Fruit fly (Drosophila melanogaster) whole organism, embryonic: Measurements from ENCODE around the gene ATPsynB.

Source experiments
- CG11247 ChIP-seq: fragments of 200-800 bp; sonication (Bioruptor generic); IDR thresholded peaks from 2 replicates; pipeline ENCODE4 v1.3.6; 2022; ENCODE audit warnings: missing biosample characterization, missing genetic modification characterization
- CG12071 ChIP-seq: fragments of 200-800 bp; sonication (Bioruptor generic); optimal IDR thresholded peaks from 3 replicates; lab custom pipeline; 2018; ENCODE audit warnings: missing biosample characterization, mild to moderate bottlenecking, missing genetic modification characterization
- CG12391 ChIP-seq: fragments of 200-800 bp; sonication (Bioruptor generic); optimal IDR thresholded peaks from 3 replicates; lab custom pipeline; 2018; ENCODE audit warnings: missing biosample characterization, mild to moderate bottlenecking, missing genetic modification characterization, moderate library complexity
- CG13287 ChIP-seq: fragments of 200-800 bp; sonication (Bioruptor generic); IDR thresholded peaks from 2 replicates; pipeline ENCODE4 v1.3.6; 2022; ENCODE audit warnings: missing biosample characterization, missing genetic modification characterization; ENCODE audit not compliant: partially characterized antibody
- CG15073 ChIP-seq: fragments of 200-800 bp; sonication (Bioruptor generic); optimal IDR thresholded peaks from 2 replicates; lab custom pipeline; 2016; ENCODE audit warnings: missing biosample characterization, missing genetic modification characterization
- CG17186 ChIP-seq: fragments of 200-800 bp; sonication (Bioruptor generic); optimal IDR thresholded peaks from 3 replicates; lab custom pipeline; 2017; ENCODE audit warnings: missing biosample characterization, missing genetic modification reagents, missing genetic modification characterization
- CG17328 ChIP-seq: fragments of 200-800 bp; sonication (Bioruptor generic); IDR thresholded peaks from 2 replicates; pipeline ENCODE4 v1.3.6; 2022; ENCODE audit warnings: missing biosample characterization, missing genetic modification characterization
- CG17568 ChIP-seq: fragments of 200-800 bp; sonication (Bioruptor generic); optimal IDR thresholded peaks from 2 replicates; lab custom pipeline; 2018; ENCODE audit warnings: missing biosample characterization, mild to moderate bottlenecking, missing genetic modification characterization, moderate library complexity
- CG1832 ChIP-seq: fragments of 200-800 bp; sonication (Bioruptor generic); optimal IDR thresholded peaks from 2 replicates; lab custom pipeline; 2017; ENCODE audit warnings: missing biosample characterization, mild to moderate bottlenecking, missing genetic modification characterization, inconsistent platforms
- CG2116 ChIP-seq: fragments of 200-800 bp; sonication (Bioruptor generic); optimal IDR thresholded peaks from 3 replicates; lab custom pipeline; 2018; ENCODE audit warnings: missing biosample characterization, mild to moderate bottlenecking, missing genetic modification characterization
- CG33213 ChIP-seq: fragments of 200-800 bp; sonication (Bioruptor generic); optimal IDR thresholded peaks from 3 replicates; lab custom pipeline; 2016; ENCODE audit warnings: missing biosample characterization, missing genetic modification characterization
- CG3407 ChIP-seq: fragments of 200-800 bp; sonication (Bioruptor generic); optimal IDR thresholded peaks from 2 replicates; lab custom pipeline; 2018; ENCODE audit warnings: missing biosample characterization, mild to moderate bottlenecking, missing genetic modification characterization
- CG3726 ChIP-seq: fragments of 200-800 bp; sonication (Bioruptor generic); IDR thresholded peaks from 3 replicates; pipeline ENCODE4, ENCODE4 v1.3.6; 2022; ENCODE audit warnings: missing biosample characterization, missing genetic modification characterization
- CG3995 ChIP-seq: fragments of 200-800 bp; sonication (Bioruptor generic); optimal IDR thresholded peaks from 3 replicates; lab custom pipeline; 2016; ENCODE audit warnings: missing biosample characterization, missing genetic modification characterization
- CG42726 ChIP-seq: fragments of 200-800 bp; sonication (Bioruptor generic); IDR thresholded peaks from 2 replicates; pipeline ENCODE4 v1.3.6; 2022; ENCODE audit warnings: missing biosample characterization, missing genetic modification characterization; ENCODE audit not compliant: partially characterized antibody
- CG4282 ChIP-seq: fragments of 200-800 bp; sonication (Bioruptor generic); optimal IDR thresholded peaks from 2 replicates; lab custom pipeline; 2016; ENCODE audit warnings: missing biosample characterization, missing genetic modification characterization
- CG7357 ChIP-seq: fragments of 200-800 bp; sonication (Bioruptor generic); IDR thresholded peaks from 3 replicates; pipeline ENCODE4 v1.3.6; 2022; ENCODE audit warnings: missing biosample characterization, missing genetic modification characterization
- Camta ChIP-seq: fragments of 200-800 bp; sonication (Bioruptor generic); optimal IDR thresholded peaks from 2 replicates; lab custom pipeline; 2016; ENCODE audit warnings: missing biosample characterization, missing genetic modification characterization
- CoRest ChIP-seq: fragments of 200-800 bp; sonication (Bioruptor generic); optimal IDR thresholded peaks from 3 replicates; lab custom pipeline; 2018; ENCODE audit warnings: missing biosample characterization, mild to moderate bottlenecking, missing genetic modification characterization, moderate library complexity
- Dbx ChIP-seq: fragments of 200-800 bp; sonication (Bioruptor generic); IDR thresholded peaks from 3 replicates; pipeline ENCODE4 v1.3.6; 2022; ENCODE audit warnings: missing biosample characterization, missing genetic modification characterization
- Dref ChIP-seq: fragments of 200-800 bp; sonication (Bioruptor generic); IDR thresholded peaks from 2 replicates; pipeline ENCODE4 v1.3.6; 2022; ENCODE audit warnings: missing biosample characterization, missing genetic modification characterization
- Ets97D ChIP-seq: fragments of 200-800 bp; sonication (Bioruptor generic); optimal IDR thresholded peaks from 3 replicates; lab custom pipeline; 2016; ENCODE audit warnings: missing biosample characterization, missing genetic modification characterization
- HLH54F ChIP-seq: fragments of 200-800 bp; sonication (Bioruptor generic); optimal IDR thresholded peaks from 3 replicates; lab custom pipeline; 2016; ENCODE audit warnings: missing biosample characterization, missing genetic modification characterization
- Hr78 ChIP-seq, 2 experiments: fragments of 200-800 bp in 1 of 2; fragments of >200 bp in 1 of 2; sonication (Bioruptor generic) in 1 of 2; optimal IDR thresholded peaks; 2 replicates each; lab custom pipeline; 2017 to 2019; ENCODE audit warnings: missing biosample characterization in 2 of 2, missing genetic modification characterization in 2 of 2, mild to moderate bottlenecking in 1 of 2, moderate library complexity in 1 of 2
- MTF-1 ChIP-seq: fragments of 200-800 bp; sonication (Bioruptor generic); optimal IDR thresholded peaks from 2 replicates; lab custom pipeline; 2018; ENCODE audit warnings: missing biosample characterization, mild to moderate bottlenecking, missing genetic modification characterization, borderline replicate concordance
- Mad ChIP-seq: fragments of 200-800 bp; sonication (Bioruptor generic); optimal IDR thresholded peaks from 2 replicates; lab custom pipeline; 2016; ENCODE audit warnings: missing biosample characterization, missing genetic modification characterization
- Opbp ChIP-seq: fragments of 200-800 bp; sonication (Bioruptor generic); IDR thresholded peaks from 3 replicates; pipeline ENCODE4 v1.3.6; 2022; ENCODE audit warnings: missing biosample characterization, missing genetic modification characterization; ENCODE audit not compliant: partially characterized antibody
- Rx ChIP-seq: fragments of 200-800 bp; sonication (Bioruptor generic); IDR thresholded peaks from 2 replicates; pipeline ENCODE4 v1.3.6; 2022; ENCODE audit warnings: missing biosample characterization, missing genetic modification characterization
- Six4 ChIP-seq: fragments of 200-800 bp; sonication (Bioruptor generic); optimal IDR thresholded peaks from 2 replicates; lab custom pipeline; 2016; ENCODE audit warnings: missing biosample characterization, missing genetic modification characterization
- Sry-β ChIP-seq: fragments of 200-800 bp; sonication (Bioruptor generic); optimal IDR thresholded peaks from 2 replicates; lab custom pipeline; 2018; ENCODE audit warnings: missing biosample characterization, mild to moderate bottlenecking, missing genetic modification characterization, moderate library complexity
- Xrp1 ChIP-seq: fragments of 200-800 bp; sonication (Bioruptor generic); IDR thresholded peaks from 2 replicates; pipeline ENCODE4 v1.3.6; 2022; ENCODE audit warnings: missing biosample characterization, missing genetic modification characterization
- aop ChIP-seq: fragments of 200-800 bp; sonication (Bioruptor generic); IDR thresholded peaks from 2 replicates; pipeline ENCODE4 v1.3.6; 2022; ENCODE audit warnings: missing biosample characterization, missing genetic modification characterization
- bsh ChIP-seq, 2 experiments: fragments of 200-800 bp; sonication (Bioruptor generic); optimal IDR thresholded peaks; 2 replicates each; lab custom pipeline; 2017 to 2018; ENCODE audit warnings: mild to moderate bottlenecking in 2 of 2, missing biosample characterization in 2 of 2, missing genetic modification characterization in 2 of 2, moderate library complexity in 1 of 2
- cwo ChIP-seq: fragments of 200-800 bp; sonication (Bioruptor generic); optimal IDR thresholded peaks from 3 replicates; lab custom pipeline; 2017; ENCODE audit warnings: missing biosample characterization, missing genetic modification characterization, mild to moderate bottlenecking, moderate library complexity, missing genetic modification reagents
- ems ChIP-seq: fragments of 200-800 bp; sonication (Bioruptor generic); optimal IDR thresholded peaks from 3 replicates; lab custom pipeline; 2016; ENCODE audit warnings: missing biosample characterization, missing genetic modification characterization
- en ChIP-seq: fragments of 200-800 bp; sonication (Bioruptor generic); optimal IDR thresholded peaks from 2 replicates; lab custom pipeline; 2016; ENCODE audit warnings: missing biosample characterization, missing genetic modification characterization
- esg ChIP-seq: fragments of 200-800 bp; sonication (Bioruptor generic); conservative IDR thresholded peaks from 2 replicates; pipeline ENCODE4 v1.3.6; 2022; ENCODE audit warnings: missing biosample characterization, missing genetic modification characterization
- eyg ChIP-seq: fragments of 200-800 bp; sonication (Bioruptor generic); optimal IDR thresholded peaks from 3 replicates; lab custom pipeline; 2016; ENCODE audit warnings: missing biosample characterization, missing genetic modification characterization
- gfzf ChIP-seq: fragments of 200-800 bp; sonication (Bioruptor generic); optimal IDR thresholded peaks from 2 replicates; lab custom pipeline; 2016; ENCODE audit warnings: missing biosample characterization, mild to moderate bottlenecking, missing genetic modification characterization, moderate library complexity
- grn ChIP-seq: fragments of 200-800 bp; sonication (Bioruptor generic); optimal IDR thresholded peaks from 3 replicates; lab custom pipeline; 2017; ENCODE audit warnings: missing biosample characterization, missing genetic modification characterization
- gsb ChIP-seq: fragments of 200-800 bp; sonication (Bioruptor generic); IDR thresholded peaks from 2 replicates; pipeline ENCODE4 v1.3.6; 2022; ENCODE audit warnings: missing biosample characterization, missing genetic modification characterization
- hth ChIP-seq: fragments of >200 bp; optimal IDR thresholded peaks from 2 replicates; lab custom pipeline; 2017; ENCODE audit warnings: inconsistent platforms
- lbe ChIP-seq: fragments of 200-800 bp; sonication (Bioruptor generic); optimal IDR thresholded peaks from 2 replicates; lab custom pipeline; 2016; ENCODE audit warnings: missing biosample characterization, mild to moderate bottlenecking, missing genetic modification characterization
- onecut ChIP-seq: fragments of 200-800 bp; sonication (Bioruptor generic); IDR thresholded peaks from 2 replicates; pipeline ENCODE4 v1.3.6; 2022; ENCODE audit warnings: missing biosample characterization, missing genetic modification characterization
- p53 ChIP-seq: fragments of 200-800 bp; sonication (Bioruptor generic); optimal IDR thresholded peaks from 2 replicates; lab custom pipeline; 2016; ENCODE audit warnings: missing biosample characterization, missing genetic modification characterization
- pb ChIP-seq: fragments of 200-800 bp; sonication (Bioruptor generic); optimal IDR thresholded peaks from 3 replicates; lab custom pipeline; 2016; ENCODE audit warnings: missing biosample characterization, missing genetic modification characterization
- row ChIP-seq: fragments of 200-800 bp; sonication (Bioruptor generic); IDR thresholded peaks from 3 replicates; pipeline ENCODE4 v1.3.6; 2022; ENCODE audit warnings: missing biosample characterization, missing genetic modification characterization
- salm ChIP-seq: fragments of 200-800 bp; sonication (Bioruptor generic); optimal IDR thresholded peaks from 2 replicates; lab custom pipeline; 2018; ENCODE audit warnings: missing biosample characterization, mild to moderate bottlenecking, missing genetic modification characterization
- sima ChIP-seq: fragments of 200-800 bp; sonication (Bioruptor generic); optimal IDR thresholded peaks from 2 replicates; lab custom pipeline; 2016; ENCODE audit warnings: missing biosample characterization, missing genetic modification characterization
- slbo ChIP-seq: fragments of 200-800 bp; sonication (Bioruptor generic); IDR thresholded peaks from 2 replicates; pipeline ENCODE4 v1.3.6; 2022; ENCODE audit warnings: missing biosample characterization, missing genetic modification characterization
- unpg ChIP-seq: fragments of 200-800 bp; sonication (Bioruptor generic); optimal IDR thresholded peaks from 3 replicates; lab custom pipeline; 2018; ENCODE audit warnings: missing biosample characterization, mild to moderate bottlenecking, missing genetic modification characterization, moderate library complexity

ATPsynB gene

DNA sequence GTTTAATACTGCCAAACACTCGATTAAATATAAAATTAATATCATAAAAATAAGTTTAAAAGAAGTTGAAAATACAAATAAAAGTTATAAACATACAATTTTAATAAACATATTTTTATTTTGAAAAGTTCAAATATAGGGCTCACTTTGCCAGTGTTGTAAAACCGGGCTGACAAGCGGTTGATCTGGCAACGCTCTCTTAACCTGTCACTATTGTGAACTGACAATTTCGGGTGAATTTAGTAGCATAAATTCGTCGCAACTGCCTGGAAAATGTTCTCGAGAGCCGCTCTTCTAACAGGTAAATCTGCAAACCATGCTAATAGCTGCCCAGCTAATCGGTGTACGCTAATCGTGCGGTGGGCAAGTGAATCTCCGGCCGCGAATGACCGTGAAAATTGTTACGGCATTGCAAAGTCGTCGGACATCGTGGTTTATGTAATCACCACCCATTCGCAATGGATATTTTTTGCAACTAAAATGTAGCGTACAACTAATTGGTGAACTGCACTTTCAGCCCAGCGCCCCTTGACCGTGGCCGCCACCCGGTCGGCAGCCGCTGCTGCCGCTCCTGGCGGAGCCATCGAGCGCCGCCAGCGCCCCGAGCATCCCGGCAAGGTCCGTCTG lies at the start of gene ATPsynB (continued):
- TF ChIP-seq lbe (GFP tag; lab: Kevin White, UChicago), result no peak
- TF ChIP-seq gsb (GFP tag; lab: Robert Waterston, UW), result no peak
- TF ChIP-seq CG3726, result no peak
- TF ChIP-seq CG17186, result peak; percentile 51
- no peak for TF ChIP-seq sima (GFP tag; lab: Kevin White, UChicago)
- TF ChIP-seq unpg (GFP tag; lab: Kevin White, UChicago), result no peak
- no peak for TF ChIP-seq CG11247 (GFP tag; lab: Robert Waterston, UW)
- TF ChIP-seq Rx (GFP tag; lab: Robert Waterston, UW), result no peak
- TF ChIP-seq CG12071 (GFP tag; lab: Kevin White, UChicago), result no peak
- no peak for TF ChIP-seq eyg (GFP tag; lab: Kevin White, UChicago)
- no peak for TF ChIP-seq CoRest
- no peak for TF ChIP-seq en (GFP tag; lab: Kevin White, UChicago)
- no peak for TF ChIP-seq CG15073 (GFP tag; lab: Kevin White, UChicago)
- TF ChIP-seq HLH54F (GFP tag; lab: Kevin White, UChicago), result no peak
- TF ChIP-seq Ets97D, result peak; percentile 65
- peak; percentile 24; the same call in 1 of the 3 replicates for TF ChIP-seq row (GFP tag; lab: Robert Waterston, UW)
- TF ChIP-seq CG4282 (GFP tag; lab: Kevin White, UChicago), result no peak
- peak; percentile 36; the same call in 1 of the 2 replicates for TF ChIP-seq CG13287
- TF ChIP-seq Opbp (GFP tag; lab: Robert Waterston, UW), result peak; percentile 42; the same call in 1 of the 3 replicates
- no peak for TF ChIP-seq CG17328 (GFP tag; lab: Robert Waterston, UW)
- no peak for TF ChIP-seq Six4 (GFP tag; lab: Kevin White, UChicago)
- no peak for TF ChIP-seq Mad (GFP tag; lab: Kevin White, UChicago)
- peak; percentile 35 for TF ChIP-seq CG2116
- no peak for TF ChIP-seq Dref (GFP tag; lab: Robert Waterston, UW)
- no peak for TF ChIP-seq CG3407 (GFP tag; lab: Kevin White, UChicago)
- no peak for TF ChIP-seq p53 (GFP tag; lab: Kevin White, UChicago)
- no peak for TF ChIP-seq Dbx (GFP tag; lab: Robert Waterston, UW)
- TF ChIP-seq CG3995 (GFP tag; lab: Kevin White, UChicago), result peak; percentile 38
- TF ChIP-seq hth (lab: Kevin White, UChicago), result no peak
- TF ChIP-seq grn (GFP tag; lab: Kevin White, UChicago), result no peak
- TF ChIP-seq Hr78 (GFP tag; optimal IDR thresholded peaks at IDR 0.05; lab: Kevin White, UChicago), result no peak
- no peak; the same call in 1 of the 2 replicates for TF ChIP-seq onecut (GFP tag; lab: Robert Waterston, UW)
- peak; percentile 35 for TF ChIP-seq CG12391
- no peak for TF ChIP-seq bsh (GFP tag; optimal IDR thresholded peaks at IDR 0.05; lab: Kevin White, UChicago)
- no peak for TF ChIP-seq CG1832 (GFP tag; lab: Kevin White, UChicago)
- TF ChIP-seq CG17568, result no peak
- peak; percentile 58 for TF ChIP-seq CG42726 (GFP tag; lab: Robert Waterston, UW)
- no peak for TF ChIP-seq ems (GFP tag; lab: Kevin White, UChicago)
- TF ChIP-seq slbo (GFP tag; lab: Robert Waterston, UW), result peak; percentile 49; the same call in 1 of the 2 replicates
- TF ChIP-seq CG33213, result no peak
- TF ChIP-seq gfzf (GFP tag; lab: Kevin White, UChicago), result peak; percentile 18
- TF ChIP-seq Camta (GFP tag; lab: Kevin White, UChicago), result no peak
- TF ChIP-seq aop, result no peak
- TF ChIP-seq CG7357 (GFP tag; lab: Robert Waterston, UW), result no peak
- no peak for TF ChIP-seq esg (GFP tag; lab: Robert Waterston, UW)
- peak; percentile 53 for TF ChIP-seq Xrp1 (GFP tag; lab: Robert Waterston, UW)
- TF ChIP-seq Sry-β (GFP tag; lab: Kevin White, UChicago), result no peak
- TF ChIP-seq salm (tag; lab: Kevin White, UChicago), result no peak
- no peak for TF ChIP-seq pb (GFP tag; lab: Kevin White, UChicago)
- no peak for TF ChIP-seq cwo (GFP tag; lab: Kevin White, UChicago)
- TF ChIP-seq MTF-1 (GFP tag; lab: Kevin White, UChicago), result no peak
